Worm (Caenorhabditis elegans): ENCODE results near the gene T28A11.3.

DNA sequence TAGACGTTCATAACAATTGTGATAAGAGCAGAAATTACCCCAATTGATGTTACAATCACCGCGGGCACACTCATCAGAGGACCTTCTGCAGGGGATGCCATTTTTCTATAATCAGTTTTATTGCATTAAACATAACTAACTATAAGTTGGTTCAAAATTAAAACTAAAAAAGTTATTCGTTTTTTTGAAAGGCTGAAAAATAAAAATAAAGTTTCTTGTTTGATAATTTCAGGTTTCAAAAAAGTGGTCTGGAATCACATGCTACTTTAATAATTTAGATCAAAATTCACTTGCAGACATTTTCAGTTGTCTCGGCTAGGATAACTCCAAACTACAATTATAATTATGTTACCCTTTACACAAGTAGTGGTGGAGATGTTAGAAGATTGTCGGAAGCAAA, 26.8 kb downstream of the T28A11.3 start, which contains the start of gene srbc-1:
- TF ChIP-seq tab-1 (GFP tag; IDR thresholded peaks at IDR 0.05) (no peak), med-1 (GFP tag; optimal IDR thresholded peaks at IDR 0.05; ENCODE audit: insufficient read depth) (no peak), ztf-23 (GFP tag; IDR thresholded peaks at IDR 0.05) (no peak)

Data from whole organism, midembryonic.